Worm (Caenorhabditis elegans) whole organism, L4 larva: ENCODE results near the gene ilcr-1.
A peak's percentile ranks its signal among the peaks of the same experiment; 100 is the strongest.

Experiments
- F37D6.2 ChIP-seq: sonication (generic microtip); optimal IDR thresholded peaks from 2 replicates; lab custom pipeline; 2016; ENCODE audit warnings: mild to moderate bottlenecking, missing genetic modification characterization, missing compliant biosample characterization
- F44E2.7 ChIP-seq: fragments of 200-800 bp; sonication (Bioruptor generic); IDR thresholded peaks from 2 replicates; pipeline ENCODE4 v2.1.2; 2022; ENCODE audit warnings: missing genetic modification characterization, missing compliant biosample characterization
- F49E8.2 ChIP-seq: sonication (generic microtip); optimal IDR thresholded peaks from 2 replicates; lab custom pipeline; 2016; ENCODE audit warnings: missing compliant biosample characterization, mild to moderate bottlenecking, missing genetic modification characterization, borderline replicate concordance
- R02D3.7 ChIP-seq: fragments of 150-350 bp; sonication (generic microtip); optimal IDR thresholded peaks from 3 replicates; lab custom pipeline; 2014; ENCODE audit warnings: missing biosample characterization, missing genetic modification characterization
- T20F7.1 ChIP-seq: fragments of 200-800 bp; sonication (Bioruptor generic); optimal IDR thresholded peaks from 2 replicates; lab custom pipeline; 2018; ENCODE audit warnings: mild to moderate bottlenecking, missing genetic modification characterization, missing compliant biosample characterization
- ZK337.2 ChIP-seq: fragments of 200-800 bp; sonication (Bioruptor generic); IDR thresholded peaks from 2 replicates; pipeline ENCODE4 v1.3.6; 2022; ENCODE audit warnings: missing genetic modification reagents, missing genetic modification characterization, missing compliant biosample characterization
- ceh-20 ChIP-seq: fragments of 200-800 bp; sonication (Bioruptor generic); IDR thresholded peaks from 2 replicates; pipeline ENCODE4 v1.3.6; 2022; ENCODE audit warnings: missing genetic modification reagents, missing genetic modification characterization, missing compliant biosample characterization
- ceh-62 ChIP-seq: sonication (generic microtip); optimal IDR thresholded peaks from 2 replicates; lab custom pipeline; 2017; ENCODE audit warnings: missing biosample characterization, missing genetic modification characterization
- ceh-82 ChIP-seq: sonication (generic microtip); optimal IDR thresholded peaks from 2 replicates; lab custom pipeline; 2017; ENCODE audit warnings: missing biosample characterization, missing genetic modification characterization
- ctbp-1 ChIP-seq: fragments of 200-800 bp; sonication (Bioruptor generic); IDR thresholded peaks from 2 replicates; pipeline ENCODE4 v1.3.6; 2022; ENCODE audit warnings: missing genetic modification reagents, missing genetic modification characterization, missing compliant biosample characterization
- daf-12 ChIP-seq: fragments of 150-350 bp; optimal IDR thresholded peaks from 2 replicates; lab custom pipeline; 2014; ENCODE audit warnings: missing biosample characterization, missing genetic modification reagents, missing genetic modification characterization
- daf-16 ChIP-seq, 3 experiments: sonication (generic microtip); optimal IDR thresholded peaks; 2 replicates each; lab custom pipeline; 2016 to 2017; ENCODE audit warnings: missing genetic modification characterization in 3 of 3, missing genetic modification reagents in 3 of 3, mild to moderate bottlenecking in 2 of 3, missing compliant biosample characterization in 2 of 3, missing biosample characterization in 1 of 3, moderate library complexity in 1 of 3
- dmd-6 ChIP-seq: fragments of 200-800 bp; sonication (Bioruptor generic); IDR thresholded peaks from 2 replicates; pipeline ENCODE4 v1.3.6; 2022; ENCODE audit warnings: missing genetic modification reagents, missing genetic modification characterization, missing compliant biosample characterization
- dve-1 ChIP-seq: sonication (generic microtip); optimal IDR thresholded peaks from 2 replicates; lab custom pipeline; 2017; ENCODE audit warnings: antibody characterized with exemption, mild to moderate bottlenecking, missing genetic modification characterization, missing compliant biosample characterization; ENCODE audit not compliant: insufficient read depth
- gei-8 ChIP-seq: fragments of 200-800 bp; sonication (Bioruptor generic); optimal IDR thresholded peaks from 2 replicates; lab custom pipeline; 2018; ENCODE audit warnings: mild to moderate bottlenecking, missing genetic modification characterization, missing compliant biosample characterization
- hif-1 ChIP-seq, 2 experiments: sonication (generic microtip); optimal IDR thresholded peaks; 2 replicates each; lab custom pipeline; 2016 to 2017; ENCODE audit warnings: missing compliant biosample characterization in 2 of 2, missing genetic modification characterization in 2 of 2, missing genetic modification reagents in 2 of 2, missing genotype in 2 of 2, mild to moderate bottlenecking in 1 of 2
- hmg-1.1 ChIP-seq: fragments of 200-800 bp; sonication (Bioruptor generic); IDR thresholded peaks from 2 replicates; pipeline ENCODE4 v1.3.6; 2022; ENCODE audit warnings: missing genetic modification reagents, missing genetic modification characterization, missing compliant biosample characterization
- jun-1 ChIP-seq: fragments of 150-350 bp; optimal IDR thresholded peaks from 2 replicates; lab custom pipeline; 2014; ENCODE audit warnings: missing biosample characterization, missing genetic modification reagents, missing genetic modification characterization
- lim-7 ChIP-seq: fragments of 200-800 bp; sonication (Bioruptor generic); IDR thresholded peaks from 2 replicates; pipeline ENCODE4 v1.3.6; 2022; ENCODE audit warnings: missing genetic modification characterization, missing compliant biosample characterization
- lin-39 ChIP-seq: fragments of 150-350 bp; optimal IDR thresholded peaks from 2 replicates; lab custom pipeline; 2014; ENCODE audit warnings: missing biosample characterization, missing genetic modification reagents, missing genetic modification characterization
- lir-3 ChIP-seq: sonication (generic microtip); optimal IDR thresholded peaks from 2 replicates; lab custom pipeline; 2016; ENCODE audit warnings: mild to moderate bottlenecking, missing genetic modification characterization, missing compliant biosample characterization
- madf-9 ChIP-seq: fragments of 200-800 bp; sonication (Bioruptor generic); conservative IDR thresholded peaks from 2 replicates; pipeline ENCODE4 v1.3.6; 2022; ENCODE audit warnings: missing genetic modification reagents, missing genetic modification characterization, missing compliant biosample characterization
- mep-1 ChIP-seq: fragments of 150-350 bp; sonication (generic microtip); optimal IDR thresholded peaks from 3 replicates; lab custom pipeline; 2014; ENCODE audit warnings: missing biosample characterization, missing genetic modification characterization
- mes-2 ChIP-seq: sonication (generic microtip); optimal IDR thresholded peaks from 2 replicates; lab custom pipeline; 2016; ENCODE audit warnings: missing genotype, mild to moderate bottlenecking, missing genetic modification characterization, missing compliant biosample characterization; ENCODE audit not compliant: poor library complexity, severe bottlenecking
- nhr-10 ChIP-seq: fragments of 150-350 bp; optimal IDR thresholded peaks from 2 replicates; lab custom pipeline; 2014; ENCODE audit warnings: missing biosample characterization, missing genetic modification characterization
- nhr-237 ChIP-seq: sonication (generic microtip); optimal IDR thresholded peaks from 2 replicates; lab custom pipeline; 2017; ENCODE audit warnings: missing biosample characterization, missing genetic modification characterization
- nhr-25 ChIP-seq: sonication (generic microtip); optimal IDR thresholded peaks from 2 replicates; lab custom pipeline; 2017; ENCODE audit warnings: missing genetic modification characterization, mild to moderate bottlenecking, missing compliant biosample characterization, antibody characterized with exemption, moderate library complexity, borderline replicate concordance; ENCODE audit not compliant: insufficient read depth
- nhr-28 ChIP-seq: fragments of 150-350 bp; optimal IDR thresholded peaks from 2 replicates; lab custom pipeline; 2014; ENCODE audit warnings: missing biosample characterization, missing genetic modification characterization
- pqm-1 ChIP-seq: sonication (generic microtip); optimal IDR thresholded peaks from 2 replicates; lab custom pipeline; 2017; ENCODE audit warnings: missing biosample characterization, missing genetic modification characterization
- rbr-2 ChIP-seq: sonication (generic microtip); optimal IDR thresholded peaks from 2 replicates; lab custom pipeline; 2016; ENCODE audit warnings: missing genotype, missing genetic modification characterization, missing compliant biosample characterization
- set-16 ChIP-seq: fragments of 200-800 bp; sonication (Bioruptor generic); IDR thresholded peaks from 2 replicates; pipeline ENCODE4 v1.3.6; 2022; ENCODE audit warnings: missing genetic modification reagents, missing genetic modification characterization, missing compliant biosample characterization
- snpc-1.2 ChIP-seq: fragments of 200-800 bp; sonication (Bioruptor generic); IDR thresholded peaks from 2 replicates; pipeline ENCODE4 v1.3.6; 2022; ENCODE audit warnings: missing genetic modification reagents, missing genetic modification characterization, missing compliant biosample characterization
- spr-3 ChIP-seq: fragments of 200-800 bp; sonication (Bioruptor generic); optimal IDR thresholded peaks from 2 replicates; lab custom pipeline; 2018; ENCODE audit warnings: mild to moderate bottlenecking, missing genetic modification characterization, missing compliant biosample characterization
- unc-130 ChIP-seq: sonication (generic microtip); optimal IDR thresholded peaks from 2 replicates; lab custom pipeline; 2016; ENCODE audit warnings: missing genetic modification reagents, missing genetic modification characterization, missing compliant biosample characterization
- unc-62 ChIP-seq, 3 experiments: fragments of 150-350 bp in 1 of 3; sonication (generic microtip); optimal IDR thresholded peaks in 2 of 3; peaks in 1 of 3; 1 replicate in 1 of 3; 2 replicates in 2 of 3; lab custom pipeline; 2014 to 2017; ENCODE audit warnings: missing biosample characterization in 3 of 3, missing genetic modification characterization in 3 of 3, missing genetic modification reagents in 3 of 3, missing genotype in 1 of 3
- zfp-3 ChIP-seq: fragments of 200-800 bp; sonication (Bioruptor generic); conservative IDR thresholded peaks from 2 replicates; pipeline ENCODE4 v1.3.6; 2022; ENCODE audit warnings: missing genetic modification reagents, missing genetic modification characterization, missing compliant biosample characterization
- zip-11 ChIP-seq: fragments of 200-800 bp; sonication (Bioruptor generic); IDR thresholded peaks from 2 replicates; pipeline ENCODE4 v1.3.6; 2022; ENCODE audit warnings: missing genetic modification characterization, missing compliant biosample characterization
- zip-2 ChIP-seq: fragments of 150-350 bp; optimal IDR thresholded peaks from 2 replicates; lab custom pipeline; 2014; ENCODE audit warnings: missing biosample characterization, missing genetic modification characterization
- ztf-11 ChIP-seq: fragments of 150-350 bp; optimal IDR thresholded peaks from 2 replicates; lab custom pipeline; 2014; ENCODE audit warnings: missing biosample characterization, missing genetic modification characterization

The ilcr-1 gene

DNA sequence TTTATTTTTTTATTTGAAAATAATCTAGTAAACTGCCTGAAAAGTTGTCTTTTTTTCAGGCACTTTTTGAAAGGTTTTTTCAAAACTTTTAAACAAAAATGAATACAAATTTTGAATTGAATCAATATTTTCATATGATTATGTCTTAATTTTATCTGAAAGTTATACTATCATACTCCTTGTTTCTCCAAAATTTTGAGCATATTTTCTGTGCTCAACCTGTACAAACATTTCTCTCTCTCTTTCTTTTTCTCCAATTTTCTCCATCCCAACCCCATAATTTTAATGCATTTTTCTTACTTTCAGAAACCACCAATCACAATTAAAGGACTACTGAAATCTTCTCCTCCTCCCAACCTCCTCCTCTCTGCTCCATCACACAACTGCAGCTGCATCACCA, at the start of gene ilcr-1:
TSS of gene ilcr-1 (plus strand) at position 301 of the 400 bp plus-strand sequence.
- no peak for TF ChIP-seq ceh-62
- no peak for TF ChIP-seq zip-2 (tag; lab: Kevin White, UChicago)
- TF ChIP-seq spr-3: no peak
- no peak for TF ChIP-seq dmd-6 (GFP tag; lab: Robert Waterston, UW)
- TF ChIP-seq daf-12: no peak
- TF ChIP-seq zfp-3 (GFP tag; lab: Robert Waterston, UW): no peak
- TF ChIP-seq F44E2.7 (GFP tag; lab: Robert Waterston, UW): no peak
- TF ChIP-seq F37D6.2: no peak
- no peak for TF ChIP-seq F49E8.2 (tag; lab: Kevin White, UChicago)
- TF ChIP-seq ctbp-1 (GFP tag; lab: Robert Waterston, UW): no peak
- no peak for TF ChIP-seq daf-16 (GFP tag; optimal IDR thresholded peaks at IDR 0.05; lab: Kevin White, UChicago)
- TF ChIP-seq daf-16 (tag; optimal IDR thresholded peaks at IDR 0.05; lab: Kevin White, UChicago): no peak
- TF ChIP-seq madf-9 (GFP tag; lab: Robert Waterston, UW): no peak

DNA sequence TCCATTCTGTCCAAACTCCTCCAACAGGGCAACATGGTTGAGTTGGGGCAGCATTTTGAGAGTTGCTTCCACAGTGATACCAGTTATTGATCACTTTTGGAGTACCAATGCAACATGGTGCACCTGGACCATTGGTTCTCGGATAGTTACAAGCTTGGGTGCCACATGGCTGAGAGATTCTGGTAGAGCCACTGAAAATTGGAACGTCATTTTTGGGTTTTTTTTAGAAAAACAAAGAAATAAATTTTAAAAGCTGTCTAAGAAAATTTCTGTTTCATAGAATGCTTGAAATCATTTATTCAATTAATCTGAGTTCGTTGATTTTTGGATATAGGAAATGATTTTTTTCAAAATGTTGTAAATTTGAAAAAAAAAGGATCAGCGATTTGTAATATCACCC, 49.1 kb upstream of the ilcr-1 start:
- no peak for TF ChIP-seq ceh-82 (tag; lab: Kevin White, UChicago)
- TF ChIP-seq T20F7.1 (GFP tag; lab: Kevin White, UChicago): no peak
- TF ChIP-seq unc-62 (GFP tag; optimal IDR thresholded peaks at IDR 0.05 in 1 of 2; lab: Kevin White, UChicago): peak in 1 of 2 experiments; percentile 93
- no peak for TF ChIP-seq unc-62 (tag; optimal IDR thresholded peaks at IDR 0.05; lab: Kevin White, UChicago)
- TF ChIP-seq dve-1 (tag; lab: Kevin White, UChicago): no peak
- 0 out of 2 replicates have a peak, but pooled peaks have one; percentile 42 for TF ChIP-seq snpc-1.2 (GFP tag; lab: Robert Waterston, UW)
- TF ChIP-seq, all 104 proteins: peak for 2

DNA sequence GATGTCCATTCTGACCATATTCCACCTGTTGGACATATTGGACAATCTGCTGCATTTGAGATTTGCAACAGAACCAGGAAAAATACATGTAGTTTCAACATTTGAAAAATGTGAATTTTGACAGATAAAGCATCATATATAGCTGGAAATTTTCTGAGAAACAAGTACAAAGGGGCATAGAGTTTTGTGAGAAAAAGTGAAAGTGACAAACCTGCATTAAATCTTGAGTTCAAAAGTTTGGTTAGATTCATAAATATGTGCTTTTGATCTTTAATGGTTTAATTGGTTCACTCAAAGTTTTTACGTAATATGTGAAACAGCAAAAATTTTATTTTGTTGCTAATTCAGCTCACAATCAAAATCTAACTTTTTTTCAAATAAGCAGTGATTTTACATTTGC, 48.2 kb upstream of the ilcr-1 start, which contains the start of gene F02H6.7:
TSS of gene F02H6.7 (minus strand) at position 101 of the 400 bp plus-strand sequence.
- TF ChIP-seq unc-130 (GFP tag; lab: Kevin White, UChicago) (no peak), ztf-11 (tag; lab: Kevin White, UChicago) (no peak), mes-2 (tag; lab: Kevin White, UChicago) (no peak), dve-1 (tag; lab: Kevin White, UChicago) (no peak), hmg-1.1 (GFP tag; lab: Robert Waterston, UW) (no peak), rbr-2 (tag; lab: Kevin White, UChicago) (no peak), R02D3.7 (tag; lab: Kevin White, UChicago) (no peak), ceh-20 (no peak), pqm-1 (tag; lab: Kevin White, UChicago) (no peak), lin-39 (tag; lab: Kevin White, UChicago) (no peak), T20F7.1 (GFP tag; lab: Kevin White, UChicago) (no peak), mep-1 (tag; lab: Kevin White, UChicago) (no peak), hif-1 (tag; optimal IDR thresholded peaks at IDR 0.05; lab: Kevin White, UChicago) (no peak), lir-3 (tag; lab: Kevin White, UChicago) (no peak), zip-11 (GFP tag; lab: Robert Waterston, UW) (no peak), jun-1 (tag; lab: Kevin White, UChicago) (no peak), gei-8 (GFP tag; lab: Kevin White, UChicago) (no peak), daf-12 (no peak), nhr-237 (no peak), nhr-28 (tag; lab: Kevin White, UChicago) (no peak)

DNA sequence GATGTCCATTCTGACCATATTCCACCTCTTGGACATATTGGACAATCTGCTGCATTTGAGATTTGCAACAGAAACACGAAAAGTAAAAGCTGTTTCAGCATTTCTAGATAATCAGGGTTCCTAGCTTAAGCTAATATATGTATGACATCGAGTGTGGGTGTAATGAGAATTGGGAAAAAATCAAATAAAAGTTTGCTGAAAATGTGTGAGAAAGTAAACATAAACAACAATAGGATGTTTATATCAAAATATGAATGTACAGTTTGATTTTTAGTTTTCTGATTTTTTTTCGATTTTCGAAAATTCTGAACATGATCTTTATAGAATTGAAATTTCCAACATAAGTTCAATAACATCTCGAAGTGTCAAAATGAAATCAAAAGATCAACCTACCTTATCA, 45.5 kb upstream of the ilcr-1 start, which contains the start of gene F02H6.6:
TSS of gene F02H6.6 (minus strand) at position 101 of the 400 bp plus-strand sequence.
- no peak for TF ChIP-seq set-16
- no peak for TF ChIP-seq nhr-10 (tag; lab: Kevin White, UChicago)
- TF ChIP-seq lim-7 (GFP tag; lab: Robert Waterston, UW): no peak
- TF ChIP-seq hif-1 (tag; optimal IDR thresholded peaks at IDR 0.05; lab: Kevin White, UChicago): no peak
- TF ChIP-seq nhr-25: no peak
- TF ChIP-seq ZK337.2 (GFP tag; lab: Robert Waterston, UW): no peak
